Fruit fly (Drosophila melanogaster) whole organism, prepupa: Measurements from ENCODE around the gene PIG-K.

Experiments
- CG11902 ChIP-seq: fragments of 200-800 bp; sonication (Bioruptor generic); optimal IDR thresholded peaks from 3 replicates; lab custom pipeline; 2016; ENCODE audit warnings: missing biosample characterization, missing genetic modification characterization
- CG3032 ChIP-seq: fragments of 200-800 bp; optimal IDR thresholded peaks from 2 replicates; lab custom pipeline; 2019; ENCODE audit warnings: missing biosample characterization, mild to moderate bottlenecking, missing genetic modification characterization, moderate library complexity
- CG8632 ChIP-seq: fragments of 200-800 bp; sonication (Bioruptor generic); optimal IDR thresholded peaks from 3 replicates; lab custom pipeline; 2016; ENCODE audit warnings: missing biosample characterization, missing genetic modification characterization
- Smox ChIP-seq: fragments of 200-800 bp; sonication (Bioruptor generic); optimal IDR thresholded peaks from 3 replicates; lab custom pipeline; 2016; ENCODE audit warnings: missing biosample characterization, missing genetic modification characterization
- fd59A ChIP-seq: fragments of 200-800 bp; sonication (Bioruptor generic); optimal IDR thresholded peaks from 2 replicates; lab custom pipeline; 2017; ENCODE audit warnings: missing biosample characterization, mild to moderate bottlenecking, missing genetic modification characterization, missing genetic modification reagents
- salr ChIP-seq, 2 experiments: fragments of 200-800 bp; sonication (Bioruptor generic); optimal IDR thresholded peaks; 3 replicates each; lab custom pipeline; 2016 to 2018; ENCODE audit warnings: missing biosample characterization in 2 of 2, missing genetic modification characterization in 2 of 2, mild to moderate bottlenecking in 1 of 2

DNA sequence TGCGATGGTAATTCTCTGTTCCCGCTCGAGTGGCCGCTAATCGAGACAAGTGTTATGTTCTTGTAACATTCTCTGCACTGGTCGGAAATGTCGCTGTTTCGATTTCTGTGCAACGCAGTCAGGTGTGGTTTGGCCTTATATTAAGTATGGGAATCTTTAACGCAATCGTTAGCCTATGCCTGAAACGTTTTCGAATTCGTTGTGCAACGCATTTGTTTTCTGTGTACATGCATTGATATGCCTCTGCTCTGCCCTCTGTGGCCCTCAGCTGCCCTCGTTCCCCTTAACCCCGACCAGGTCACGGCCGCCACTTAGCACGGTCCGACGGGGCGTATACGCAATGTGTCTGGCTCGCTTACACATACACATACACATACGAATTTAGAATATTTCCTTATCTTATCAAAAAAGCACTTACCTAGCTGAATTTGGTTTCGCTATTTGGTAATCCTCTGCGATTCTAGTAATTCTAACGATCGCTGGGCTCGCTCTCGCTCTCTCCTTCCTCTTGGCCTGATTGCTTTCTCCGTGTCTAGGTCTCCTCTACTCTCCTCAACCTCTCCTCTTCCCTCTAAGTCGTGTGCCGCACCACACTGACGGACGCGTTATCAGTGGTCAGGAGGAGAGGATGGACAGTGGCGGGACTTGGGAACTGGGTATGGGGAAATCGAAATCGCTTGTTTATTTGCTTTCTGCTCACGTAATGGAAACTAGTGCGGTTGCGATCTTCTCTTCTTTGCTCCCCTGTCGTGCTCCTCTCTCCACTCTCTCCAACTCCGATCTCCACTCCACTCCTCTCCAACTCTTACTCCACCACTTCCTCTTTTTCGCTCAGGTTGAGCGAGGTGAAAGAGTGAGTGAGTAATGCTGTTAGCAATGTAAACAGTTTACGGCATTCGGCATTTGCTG is 39.9 kb upstream of the PIG-K start:
- TF ChIP-seq salr (GFP tag; optimal IDR thresholded peaks at IDR 0.05; lab: Kevin White, UChicago) (no peak), Smox (no peak), CG8632 (no peak), CG11902 (no peak), fd59A (GFP tag; lab: Kevin White, UChicago) (no peak), CG3032 (tag; lab: Kevin White, UChicago) (no peak)
